Worm (Caenorhabditis elegans): ENCODE data around the gene srw-24.

DNA sequence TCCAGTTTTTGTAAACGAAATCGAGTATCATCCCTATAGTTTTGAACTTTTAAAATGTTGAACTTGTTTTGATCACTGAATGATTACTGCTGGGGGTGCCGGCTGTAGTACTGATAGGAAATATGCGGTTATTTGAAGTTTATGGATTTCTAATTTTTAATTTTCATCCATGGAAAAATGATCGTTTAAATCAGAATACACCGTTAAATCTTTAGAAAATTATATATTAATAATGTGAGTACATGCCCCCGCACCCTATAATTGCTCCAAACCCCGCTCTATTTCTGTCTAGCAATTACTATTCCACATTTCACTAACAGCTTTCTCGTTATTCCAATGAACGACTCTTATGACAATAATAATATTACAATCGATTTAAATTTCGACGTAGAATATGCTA, 24.0 kb upstream of the srw-24 start, which contains the start of gene Y75B12B.10:
- no peak for TF ChIP-seq med-1 (GFP tag; optimal IDR thresholded peaks at IDR 0.05; ENCODE audit: insufficient read depth)
- no peak for TF ChIP-seq flt-1 (GFP tag; IDR thresholded peaks at IDR 0.05)
- TF ChIP-seq cog-1 (tag; optimal IDR thresholded peaks at IDR 0.05): no peak
- TF ChIP-seq T22C8.4 (GFP tag; IDR thresholded peaks at IDR 0.05): no peak
- TF ChIP-seq klf-2 (GFP tag; conservative IDR thresholded peaks at IDR 0.05): no peak
- no peak for TF ChIP-seq ztf-29 (GFP tag; IDR thresholded peaks at IDR 0.05)

All from whole organism, midembryonic.